Worm (Caenorhabditis elegans): Measurements from ENCODE around the gene pptr-1.

ce11 chrV:16406357-16406756 lies 49.0 kb downstream of the pptr-1 start:
- TF ChIP-seq him-1 (tag; optimal IDR thresholded peaks at IDR 0.05) (no peak), dao-5 (tag; optimal IDR thresholded peaks at IDR 0.05) (no peak)

All from whole organism, L4/young adult.